Fruit fly (Drosophila melanogaster) whole organism, embryonic: ENCODE results near the gene Ilk.
A peak's percentile ranks its signal among the peaks of the same experiment; 100 is the strongest.

Experiments used
- Asciz ChIP-seq: fragments of 200-800 bp; sonication (Bioruptor generic); optimal IDR thresholded peaks from 2 replicates; lab custom pipeline; 2017; ENCODE audit warnings: missing biosample characterization, mild to moderate bottlenecking, missing genetic modification characterization, missing genetic modification reagents
- BtbVII ChIP-seq: fragments of 200-800 bp; sonication (Bioruptor generic); optimal IDR thresholded peaks from 3 replicates; lab custom pipeline; 2017; ENCODE audit warnings: missing biosample characterization, mild to moderate bottlenecking, missing genetic modification characterization
- CG10321 ChIP-seq: fragments of 200-800 bp; sonication (Bioruptor generic); IDR thresholded peaks from 2 replicates; pipeline ENCODE4 v1.3.6; 2022; ENCODE audit warnings: missing biosample characterization, missing genetic modification characterization
- CG11398 ChIP-seq: fragments of 200-800 bp; sonication (Bioruptor generic); optimal IDR thresholded peaks from 2 replicates; lab custom pipeline; 2016; ENCODE audit warnings: missing biosample characterization, missing genetic modification characterization
- CG12071 ChIP-seq: fragments of 200-800 bp; sonication (Bioruptor generic); optimal IDR thresholded peaks from 3 replicates; lab custom pipeline; 2018; ENCODE audit warnings: missing biosample characterization, mild to moderate bottlenecking, missing genetic modification characterization
- CG13287 ChIP-seq: fragments of 200-800 bp; sonication (Bioruptor generic); IDR thresholded peaks from 2 replicates; pipeline ENCODE4 v1.3.6; 2022; ENCODE audit warnings: missing biosample characterization, missing genetic modification characterization; ENCODE audit not compliant: partially characterized antibody
- CG13624 ChIP-seq: fragments of 200-800 bp; sonication (Bioruptor generic); optimal IDR thresholded peaks from 2 replicates; lab custom pipeline; 2016; ENCODE audit warnings: missing biosample characterization, missing genetic modification characterization
- CG14710 ChIP-seq: fragments of 200-800 bp; sonication (Bioruptor generic); optimal IDR thresholded peaks from 3 replicates; lab custom pipeline; 2019; ENCODE audit warnings: missing biosample characterization, mild to moderate bottlenecking, missing genetic modification characterization, moderate library complexity
- CG15011 ChIP-seq: fragments of 200-800 bp; sonication (Bioruptor generic); optimal IDR thresholded peaks from 3 replicates; lab custom pipeline; 2018; ENCODE audit warnings: missing biosample characterization, mild to moderate bottlenecking, missing genetic modification characterization
- CG17186 ChIP-seq: fragments of 200-800 bp; sonication (Bioruptor generic); optimal IDR thresholded peaks from 3 replicates; lab custom pipeline; 2017; ENCODE audit warnings: missing biosample characterization, missing genetic modification reagents, missing genetic modification characterization
- CG17385 ChIP-seq: fragments of 200-800 bp; sonication (Bioruptor generic); optimal IDR thresholded peaks from 3 replicates; lab custom pipeline; 2018; ENCODE audit warnings: missing biosample characterization, mild to moderate bottlenecking, missing genetic modification characterization
- CG18599 ChIP-seq: fragments of 200-800 bp; sonication (Bioruptor generic); optimal IDR thresholded peaks from 3 replicates; lab custom pipeline; 2017; ENCODE audit warnings: missing biosample characterization, missing genetic modification characterization, mild to moderate bottlenecking, moderate library complexity, missing genetic modification reagents
- CG2712 ChIP-seq: fragments of 200-800 bp; optimal IDR thresholded peaks from 3 replicates; lab custom pipeline; 2019; ENCODE audit warnings: missing biosample characterization, mild to moderate bottlenecking, missing genetic modification characterization, moderate library complexity
- CG33557 ChIP-seq: fragments of 200-800 bp; sonication (Bioruptor generic); optimal IDR thresholded peaks from 2 replicates; lab custom pipeline; 2019; ENCODE audit warnings: missing biosample characterization, mild to moderate bottlenecking, missing genetic modification characterization, moderate library complexity
- CG3407 ChIP-seq: fragments of 200-800 bp; sonication (Bioruptor generic); optimal IDR thresholded peaks from 2 replicates; lab custom pipeline; 2018; ENCODE audit warnings: missing biosample characterization, mild to moderate bottlenecking, missing genetic modification characterization
- CG4854 ChIP-seq: fragments of 200-800 bp; sonication (Bioruptor generic); optimal IDR thresholded peaks from 2 replicates; lab custom pipeline; 2016; ENCODE audit warnings: missing biosample characterization, missing genetic modification characterization, inconsistent platforms
- CG6765 ChIP-seq: fragments of 200-800 bp; sonication (Bioruptor generic); optimal IDR thresholded peaks from 3 replicates; lab custom pipeline; 2017; ENCODE audit warnings: missing biosample characterization, mild to moderate bottlenecking, missing genetic modification characterization
- CG7372 ChIP-seq: fragments of 200-800 bp; sonication (Bioruptor generic); IDR thresholded peaks from 2 replicates; pipeline ENCODE4 v1.3.6; 2022; ENCODE audit warnings: missing biosample characterization, missing genetic modification characterization
- CG7839 ChIP-seq: fragments of 200-800 bp; sonication (Bioruptor generic); optimal IDR thresholded peaks from 3 replicates; lab custom pipeline; 2018; ENCODE audit warnings: missing biosample characterization, mild to moderate bottlenecking, missing genetic modification characterization, moderate library complexity
- CG8290 ChIP-seq, 3 experiments: fragments of 200-800 bp; sonication (Bioruptor generic); optimal IDR thresholded peaks; 2 replicates each; lab custom pipeline; 2016 to 2019; ENCODE audit warnings: missing biosample characterization in 3 of 3, missing genetic modification characterization in 3 of 3, mild to moderate bottlenecking in 2 of 3, moderate library complexity in 1 of 3
- CG9437 ChIP-seq: fragments of 200-800 bp; sonication (Bioruptor generic); optimal IDR thresholded peaks from 2 replicates; lab custom pipeline; 2018; ENCODE audit warnings: missing biosample characterization, mild to moderate bottlenecking, missing genetic modification characterization
- Deaf1 ChIP-seq: fragments of 200-800 bp; optimal IDR thresholded peaks from 3 replicates; lab custom pipeline; 2019; ENCODE audit warnings: missing biosample characterization, mild to moderate bottlenecking, missing genetic modification characterization, moderate library complexity
- Dip2 ChIP-seq: fragments of 200-800 bp; sonication (Bioruptor generic); IDR thresholded peaks from 2 replicates; pipeline ENCODE4 v1.3.6; 2022; ENCODE audit warnings: missing biosample characterization, missing genetic modification characterization
- ERR ChIP-seq: fragments of 200-800 bp; sonication (Bioruptor generic); optimal IDR thresholded peaks from 2 replicates; lab custom pipeline; 2016; ENCODE audit warnings: missing biosample characterization, missing genetic modification characterization
- Fer2 ChIP-seq: fragments of 200-800 bp; sonication (Bioruptor generic); optimal IDR thresholded peaks from 2 replicates; lab custom pipeline; 2018; ENCODE audit warnings: missing biosample characterization, mild to moderate bottlenecking, missing genetic modification characterization, moderate library complexity
- HLH3B ChIP-seq: fragments of 200-800 bp; sonication (Bioruptor generic); IDR thresholded peaks from 2 replicates; pipeline ENCODE4 v1.3.6; 2022; ENCODE audit warnings: missing biosample characterization, missing genetic modification characterization
- Hey ChIP-seq: fragments of 200-800 bp; sonication (Bioruptor generic); optimal IDR thresholded peaks from 3 replicates; lab custom pipeline; 2018; ENCODE audit warnings: missing biosample characterization, mild to moderate bottlenecking, missing genetic modification characterization
- Meics ChIP-seq: fragments of 200-800 bp; sonication (Bioruptor generic); optimal IDR thresholded peaks from 2 replicates; lab custom pipeline; 2017; ENCODE audit warnings: missing biosample characterization, mild to moderate bottlenecking, missing genetic modification characterization
- Pdp1 ChIP-seq, 2 experiments: fragments of 200-800 bp; sonication (Bioruptor generic); optimal IDR thresholded peaks; 3 replicates each; lab custom pipeline; 2016; ENCODE audit warnings: missing biosample characterization in 2 of 2, missing genetic modification characterization in 2 of 2, mild to moderate bottlenecking in 1 of 2, moderate library complexity in 1 of 2
- Rx ChIP-seq: fragments of 200-800 bp; sonication (Bioruptor generic); IDR thresholded peaks from 2 replicates; pipeline ENCODE4 v1.3.6; 2022; ENCODE audit warnings: missing biosample characterization, missing genetic modification characterization
- Tbp ChIP-seq: fragments of >200 bp; optimal IDR thresholded peaks from 2 replicates; lab custom pipeline; 2018; ENCODE audit warnings: missing biosample characterization, missing genetic modification characterization
- ab ChIP-seq: fragments of 200-800 bp; sonication (Bioruptor generic); optimal IDR thresholded peaks from 2 replicates; lab custom pipeline; 2016; ENCODE audit warnings: missing biosample characterization, missing genetic modification characterization
- ap ChIP-seq: fragments of 200-800 bp; sonication (Bioruptor generic); IDR thresholded peaks from 2 replicates; pipeline ENCODE4 v1.3.6; 2022; ENCODE audit warnings: missing biosample characterization, missing genetic modification characterization
- btn ChIP-seq: fragments of 200-800 bp; sonication (Bioruptor generic); optimal IDR thresholded peaks from 2 replicates; lab custom pipeline; 2016; ENCODE audit warnings: missing biosample characterization, missing genetic modification characterization
- cg ChIP-seq: fragments of 200-800 bp; sonication (Bioruptor generic); optimal IDR thresholded peaks from 3 replicates; lab custom pipeline; 2019; ENCODE audit warnings: missing biosample characterization, mild to moderate bottlenecking, missing genetic modification characterization, moderate library complexity
- cwo ChIP-seq: fragments of 200-800 bp; sonication (Bioruptor generic); optimal IDR thresholded peaks from 3 replicates; lab custom pipeline; 2017; ENCODE audit warnings: missing biosample characterization, missing genetic modification characterization, mild to moderate bottlenecking, moderate library complexity, missing genetic modification reagents
- dati ChIP-seq: fragments of 200-800 bp; sonication (Bioruptor generic); IDR thresholded peaks from 2 replicates; pipeline ENCODE4 v1.3.6; 2022; ENCODE audit warnings: missing biosample characterization, missing genetic modification characterization
- fu2 ChIP-seq: fragments of 200-800 bp; sonication (Bioruptor generic); optimal IDR thresholded peaks from 2 replicates; lab custom pipeline; 2016; ENCODE audit warnings: missing biosample characterization, missing genetic modification characterization
- h ChIP-seq: fragments of >200 bp; optimal IDR thresholded peaks from 2 replicates; lab custom pipeline; 2017
- kah ChIP-seq: fragments of 200-800 bp; sonication (Bioruptor generic); optimal IDR thresholded peaks from 2 replicates; lab custom pipeline; 2018; ENCODE audit warnings: missing biosample characterization, mild to moderate bottlenecking, missing genetic modification characterization
- kni ChIP-seq: fragments of 200-800 bp; sonication (Bioruptor generic); optimal IDR thresholded peaks from 3 replicates; lab custom pipeline; 2017; ENCODE audit warnings: mild to moderate bottlenecking, missing biosample characterization, missing genetic modification reagents, missing genetic modification characterization
- nau ChIP-seq: fragments of 200-800 bp; sonication (Bioruptor generic); optimal IDR thresholded peaks from 3 replicates; lab custom pipeline; 2017; ENCODE audit warnings: missing biosample characterization, mild to moderate bottlenecking, missing genetic modification characterization, missing genetic modification reagents
- nerfin-1 ChIP-seq: fragments of 200-800 bp; sonication (Bioruptor generic); optimal IDR thresholded peaks from 3 replicates; lab custom pipeline; 2019; ENCODE audit warnings: missing biosample characterization, mild to moderate bottlenecking, missing genetic modification characterization, moderate library complexity
- oc ChIP-seq: fragments of 200-800 bp; sonication (Bioruptor generic); optimal IDR thresholded peaks from 2 replicates; lab custom pipeline; 2018; ENCODE audit warnings: missing biosample characterization, mild to moderate bottlenecking, missing genetic modification characterization, moderate library complexity
- org-1 ChIP-seq: fragments of 200-800 bp; sonication (Bioruptor generic); optimal IDR thresholded peaks from 2 replicates; lab custom pipeline; 2017; ENCODE audit warnings: missing biosample characterization, missing genetic modification characterization
- pb ChIP-seq: fragments of 200-800 bp; sonication (Bioruptor generic); optimal IDR thresholded peaks from 3 replicates; lab custom pipeline; 2016; ENCODE audit warnings: missing biosample characterization, missing genetic modification characterization
- sens-2 ChIP-seq: fragments of 200-800 bp; sonication (Bioruptor generic); IDR thresholded peaks from 2 replicates; pipeline ENCODE4 v1.3.6; 2022; ENCODE audit warnings: missing biosample characterization, missing genetic modification characterization
- sr ChIP-seq: fragments of 200-800 bp; sonication (Bioruptor generic); IDR thresholded peaks from 3 replicates; pipeline ENCODE4 v1.3.6; 2022; ENCODE audit warnings: missing biosample characterization, missing genetic modification characterization
- tin ChIP-seq: fragments of 200-800 bp; sonication (Bioruptor generic); optimal IDR thresholded peaks from 3 replicates; lab custom pipeline; 2016; ENCODE audit warnings: missing biosample characterization, missing genetic modification characterization

The Ilk gene

dm6 chr3L:21204581-21205495 lies 11.9 kb upstream of the Ilk start (continued):
- TF ChIP-seq CG12071 (GFP tag; lab: Kevin White, UChicago) (peak; percentile 4), CG3407 (GFP tag; lab: Kevin White, UChicago) (peak; percentile 2), CG7839 (tag; lab: Kevin White, UChicago) (no peak), CG17385 (GFP tag; lab: Kevin White, UChicago) (no peak), Meics (GFP tag; lab: Kevin White, UChicago) (peak; percentile 26), btn (GFP tag; lab: Kevin White, UChicago) (no peak), Asciz (GFP tag; lab: Kevin White, UChicago) (peak; percentile 34), oc (tag; lab: Kevin White, UChicago) (no peak), h (lab: Kevin White, UChicago) (no peak), Fer2 (tag; lab: Kevin White, UChicago) (peak; percentile 17), CG13287 (GFP tag; lab: Robert Waterston, UW) (no peak), ap (GFP tag; lab: Robert Waterston, UW) (no peak), cg (GFP tag; lab: Kevin White, UChicago) (peak; percentile 43), CG14710 (tag; lab: Kevin White, UChicago) (no peak), kni (GFP tag; lab: Kevin White, UChicago) (no peak), CG8290 (GFP tag; optimal IDR thresholded peaks at IDR 0.05; lab: Kevin White, UChicago) (no peak), CG8290 (tag; optimal IDR thresholded peaks at IDR 0.05; lab: Kevin White, UChicago) (peak in 1 of 2 experiments; percentile 33), CG18599 (GFP tag; lab: Kevin White, UChicago) (peak; percentile 49), Pdp1 (GFP tag; optimal IDR thresholded peaks at IDR 0.05; lab: Kevin White, UChicago) (peak in 1 of 2 experiments; percentile 73), CG17186 (no peak), CG9437 (GFP tag; lab: Kevin White, UChicago) (no peak), ab (no peak), Hey (no peak), dati (GFP tag; lab: Robert Waterston, UW) (no peak), sr (peak; percentile 27; the same call in 1 of the 3 replicates), Rx (no peak), cwo (GFP tag; lab: Kevin White, UChicago) (peak; percentile 54), pb (GFP tag; lab: Kevin White, UChicago) (no peak), Deaf1 (tag; lab: Kevin White, UChicago) (no peak), CG4854 (GFP tag; lab: Kevin White, UChicago) (no peak), CG2712 (tag; lab: Kevin White, UChicago) (no peak), ERR (GFP tag; lab: Kevin White, UChicago) (peak; percentile 39), HLH3B (GFP tag; lab: Robert Waterston, UW) (no peak; the same call in 1 of the 2 replicates), nau (no peak), Tbp (GFP tag; lab: Kevin White, UChicago) (no peak), org-1 (no peak), BtbVII (peak; percentile 44), CG13624 (GFP tag; lab: Kevin White, UChicago) (no peak), CG6765 (GFP tag; lab: Kevin White, UChicago) (no peak), CG15011 (GFP tag; lab: Kevin White, UChicago) (peak; percentile 29), nerfin-1 (no peak), sens-2 (GFP tag; lab: Robert Waterston, UW) (no peak), fu2 (GFP tag; lab: Kevin White, UChicago) (no peak), kah (GFP tag; lab: Kevin White, UChicago) (no peak), CG33557 (peak; percentile 14), Dip2 (GFP tag; lab: Robert Waterston, UW) (no peak), CG7372 (GFP tag; lab: Robert Waterston, UW) (no peak), tin (GFP tag; lab: Kevin White, UChicago) (no peak), CG11398 (GFP tag; lab: Kevin White, UChicago) (no peak), CG10321 (no peak)
